Worm (Caenorhabditis elegans) whole organism, early embryonic: ENCODE measurements around the gene F12F6.1.

Experiments
- B0310.2 ChIP-seq: sonication (generic microtip); optimal IDR thresholded peaks from 2 replicates; lab custom pipeline; 2016; ENCODE audit warnings: mild to moderate bottlenecking, missing genetic modification characterization, missing compliant biosample characterization
- F13C5.2 ChIP-seq: sonication (generic microtip); optimal IDR thresholded peaks from 2 replicates; lab custom pipeline; 2017; ENCODE audit warnings: mild to moderate bottlenecking, missing genetic modification characterization, inconsistent platforms, missing compliant biosample characterization
- aly-1 ChIP-seq: sonication (generic microtip); optimal IDR thresholded peaks from 2 replicates; lab custom pipeline; 2016; ENCODE audit warnings: missing genetic modification characterization, missing compliant biosample characterization
- ama-1 ChIP-seq: fragments of 150-350 bp; optimal IDR thresholded peaks from 2 replicates; lab custom pipeline; 2014
- ceh-13 ChIP-seq: fragments of 200-800 bp; sonication (Bioruptor generic); optimal IDR thresholded peaks from 2 replicates; lab custom pipeline; 2018; ENCODE audit warnings: mild to moderate bottlenecking, missing genetic modification characterization, missing compliant biosample characterization
- ceh-36 ChIP-seq: sonication (generic microtip); optimal IDR thresholded peaks from 2 replicates; lab custom pipeline; 2016; ENCODE audit warnings: missing genetic modification characterization, inconsistent platforms, missing compliant biosample characterization
- ets-7 ChIP-seq: sonication (generic microtip); optimal IDR thresholded peaks from 2 replicates; lab custom pipeline; 2016; ENCODE audit warnings: missing genotype, missing genetic modification characterization, missing compliant biosample characterization
- flt-1 ChIP-seq: fragments of 200-800 bp; sonication (Bioruptor generic); IDR thresholded peaks from 2 replicates; pipeline ENCODE4 v1.3.6; 2022; ENCODE audit warnings: missing genetic modification characterization, missing compliant biosample characterization
- hmbx-1 ChIP-seq: sonication (generic microtip); optimal IDR thresholded peaks from 2 replicates; lab custom pipeline; 2016; ENCODE audit warnings: mild to moderate bottlenecking, missing genetic modification characterization, missing compliant biosample characterization
- hmg-4 ChIP-seq: fragments of 200-800 bp; sonication (Bioruptor generic); optimal IDR thresholded peaks from 2 replicates; lab custom pipeline; 2018; ENCODE audit warnings: mild to moderate bottlenecking, missing genetic modification characterization, missing compliant biosample characterization
- hnd-1 ChIP-seq: sonication (generic microtip); optimal IDR thresholded peaks from 2 replicates; lab custom pipeline; 2016; ENCODE audit warnings: missing genetic modification characterization, missing compliant biosample characterization
- pes-1 ChIP-seq: fragments of 200-800 bp; sonication (Bioruptor generic); IDR thresholded peaks from 2 replicates; pipeline ENCODE4 v1.3.6; 2022; ENCODE audit warnings: missing genetic modification reagents, missing genetic modification characterization, missing compliant biosample characterization
- scrt-1 ChIP-seq: fragments of 200-800 bp; sonication (Bioruptor generic); IDR thresholded peaks from 2 replicates; pipeline ENCODE4 v1.3.6; 2022; ENCODE audit warnings: missing genetic modification characterization, missing compliant biosample characterization
- sea-1 ChIP-seq: fragments of 200-800 bp; sonication (Bioruptor generic); conservative IDR thresholded peaks from 2 replicates; pipeline ENCODE4 v1.3.6; 2022; ENCODE audit warnings: missing genetic modification characterization, missing compliant biosample characterization
- tbx-11 ChIP-seq: fragments of 200-800 bp; sonication (Bioruptor generic); IDR thresholded peaks from 2 replicates; pipeline ENCODE4 v1.3.6; 2022; ENCODE audit warnings: missing genetic modification characterization, missing compliant biosample characterization
- tbx-37 ChIP-seq: fragments of 200-800 bp; sonication (Bioruptor generic); conservative IDR thresholded peaks from 2 replicates; pipeline ENCODE4 v1.3.6; 2022; ENCODE audit warnings: missing genetic modification reagents, missing genetic modification characterization, missing compliant biosample characterization
- tra-4 ChIP-seq: sonication (generic microtip); optimal IDR thresholded peaks from 2 replicates; lab custom pipeline; 2017; ENCODE audit warnings: missing genetic modification characterization, missing compliant biosample characterization

Gene F12F6.1

DNA sequence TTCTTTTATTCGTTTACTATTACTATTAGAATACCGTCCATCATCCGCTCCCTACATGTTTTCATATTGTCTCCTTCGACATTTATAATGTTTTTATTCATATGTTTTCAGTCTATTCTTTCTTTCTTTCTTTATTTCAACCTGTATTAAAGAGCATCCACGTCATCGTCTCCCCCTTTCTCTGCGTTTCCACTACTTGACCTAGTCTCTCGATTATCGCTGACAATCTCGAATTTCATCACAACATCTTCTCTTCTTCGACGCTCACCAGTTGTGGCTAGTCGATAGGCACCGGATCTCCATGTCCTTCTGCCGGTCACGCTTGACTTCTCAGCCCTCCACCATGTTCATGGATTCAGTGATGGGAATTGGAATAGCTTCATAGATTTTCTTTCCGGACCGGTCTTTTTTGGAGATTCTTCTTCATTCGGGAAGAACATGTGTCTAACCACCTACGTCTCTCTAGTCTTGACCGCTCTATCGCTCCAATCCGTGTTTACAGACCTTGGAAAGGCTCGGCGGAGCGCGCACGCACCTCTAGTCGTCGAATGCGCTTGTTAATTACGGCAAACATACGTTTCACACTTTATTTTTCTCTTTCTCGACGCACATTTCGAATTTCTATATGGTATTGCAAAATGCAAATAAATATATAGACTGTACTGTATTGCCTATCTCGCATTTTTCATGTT is 15.4 kb upstream of the F12F6.1 start:
- no peak for TF ChIP-seq ama-1 (lab: Kevin White, UChicago)
- TF ChIP-seq B0310.2 (tag; lab: Kevin White, UChicago), result no peak
- no peak for TF ChIP-seq flt-1 (GFP tag; lab: Robert Waterston, UW)
- no peak for TF ChIP-seq tra-4
- TF ChIP-seq tbx-37 (GFP tag; lab: Robert Waterston, UW), result no peak
- TF ChIP-seq pes-1, result no peak
- TF ChIP-seq hmg-4, result no peak
- no peak for TF ChIP-seq scrt-1 (GFP tag; lab: Robert Waterston, UW)
- TF ChIP-seq F13C5.2 (tag; lab: Kevin White, UChicago), result no peak
- no peak for TF ChIP-seq tbx-11 (GFP tag; lab: Robert Waterston, UW)
- TF ChIP-seq hmbx-1 (tag; lab: Kevin White, UChicago), result no peak
- TF ChIP-seq ceh-13 (GFP tag; lab: Kevin White, UChicago), result no peak
- no peak for TF ChIP-seq ceh-36 (tag; lab: Kevin White, UChicago)
- TF ChIP-seq hnd-1, result no peak
- TF ChIP-seq aly-1 (tag; lab: Kevin White, UChicago), result no peak
- TF ChIP-seq ets-7 (tag; lab: Kevin White, UChicago), result no peak
- no peak for TF ChIP-seq sea-1 (GFP tag; lab: Robert Waterston, UW)

DNA sequence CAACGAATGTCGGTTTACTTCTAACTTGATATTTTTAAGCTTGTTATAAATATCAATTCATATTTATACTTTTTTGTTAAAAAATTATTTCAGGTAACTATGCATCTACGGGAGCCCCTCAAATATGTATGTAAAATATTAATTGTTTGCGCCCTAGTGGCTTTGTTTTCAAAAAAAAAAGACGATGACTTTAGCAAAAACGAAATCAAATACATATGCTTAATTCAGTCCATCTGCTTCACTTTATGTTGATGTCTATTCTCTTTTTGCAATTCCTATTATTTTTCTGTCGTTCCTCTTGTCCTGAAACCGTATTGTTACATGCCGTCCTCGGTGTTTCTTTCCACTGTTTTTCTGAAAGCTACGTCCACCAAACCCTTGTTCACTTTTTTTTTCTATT is 14.0 kb upstream of the F12F6.1 start:
- TF ChIP-seq ceh-13 (GFP tag; lab: Kevin White, UChicago) (no peak), tbx-11 (GFP tag; lab: Robert Waterston, UW) (no peak), tbx-37 (GFP tag; lab: Robert Waterston, UW) (no peak), hmbx-1 (tag; lab: Kevin White, UChicago) (no peak), hnd-1 (no peak), ama-1 (lab: Kevin White, UChicago) (no peak), flt-1 (GFP tag; lab: Robert Waterston, UW) (no peak), aly-1 (tag; lab: Kevin White, UChicago) (no peak), tra-4 (no peak), scrt-1 (GFP tag; lab: Robert Waterston, UW) (no peak), sea-1 (GFP tag; lab: Robert Waterston, UW) (no peak), ets-7 (tag; lab: Kevin White, UChicago) (no peak), hmg-4 (no peak), pes-1 (no peak), F13C5.2 (tag; lab: Kevin White, UChicago) (no peak), B0310.2 (tag; lab: Kevin White, UChicago) (no peak), ceh-36 (tag; lab: Kevin White, UChicago) (no peak)

DNA sequence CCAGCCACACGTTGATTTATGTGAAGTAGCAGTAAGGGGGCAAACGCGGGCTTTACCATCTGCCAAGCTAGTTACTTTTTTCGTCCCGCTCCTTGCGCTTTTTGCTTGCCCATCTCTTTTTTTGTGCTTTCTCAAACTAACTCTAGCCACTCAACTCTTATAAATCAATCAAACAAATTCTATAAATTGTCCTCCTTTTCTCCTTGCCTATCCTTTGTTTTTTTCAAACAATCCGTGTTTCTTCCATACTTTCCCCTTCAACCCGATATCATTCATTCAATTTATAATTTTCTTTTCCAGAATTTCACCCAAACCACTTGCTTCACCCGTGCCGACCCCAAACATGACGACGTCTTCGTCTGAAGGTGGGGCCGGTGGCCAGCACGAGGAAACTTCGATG is 13.6 kb upstream of the F12F6.1 start, which contains the start of gene srgp-1:
Gene srgp-1 (plus strand): TSS at position 301 of the 400 bp plus-strand sequence.
- TF ChIP-seq tbx-11 (GFP tag; lab: Robert Waterston, UW) (no peak), B0310.2 (tag; lab: Kevin White, UChicago) (no peak), aly-1 (tag; lab: Kevin White, UChicago) (no peak), ceh-36 (tag; lab: Kevin White, UChicago) (no peak), pes-1 (no peak), ceh-13 (GFP tag; lab: Kevin White, UChicago) (no peak), tbx-37 (GFP tag; lab: Robert Waterston, UW) (no peak), scrt-1 (GFP tag; lab: Robert Waterston, UW) (no peak), ets-7 (tag; lab: Kevin White, UChicago) (no peak), hmbx-1 (tag; lab: Kevin White, UChicago) (no peak), tra-4 (no peak), hmg-4 (no peak), ama-1 (lab: Kevin White, UChicago) (no peak), F13C5.2 (tag; lab: Kevin White, UChicago) (no peak), flt-1 (GFP tag; lab: Robert Waterston, UW) (no peak), hnd-1 (no peak), sea-1 (GFP tag; lab: Robert Waterston, UW) (no peak)

DNA sequence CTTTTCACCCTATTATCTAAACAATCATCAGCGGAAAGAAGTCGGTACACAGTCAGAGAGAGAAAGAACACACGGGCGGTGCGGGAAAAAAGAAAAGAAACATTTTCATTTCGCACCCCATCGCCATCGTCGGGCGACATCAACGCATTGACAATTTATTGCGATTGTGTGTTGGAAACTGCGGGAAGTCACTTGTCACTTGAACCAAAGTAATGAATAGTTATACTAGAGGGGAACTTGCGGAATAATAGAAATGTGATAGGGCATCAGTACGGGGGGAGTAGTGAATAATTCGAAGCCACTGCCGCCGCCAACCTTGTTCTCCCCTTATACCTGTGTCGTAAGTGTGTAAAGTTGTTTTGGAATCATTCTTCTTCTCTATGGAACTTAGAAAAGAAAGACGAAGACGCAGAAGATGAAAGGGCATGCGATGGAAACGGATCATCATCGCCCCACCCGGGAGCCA is 12.3 kb upstream of the F12F6.1 start:
- no peak for TF ChIP-seq ceh-13 (GFP tag; lab: Kevin White, UChicago)
- no peak for TF ChIP-seq ama-1 (lab: Kevin White, UChicago)
- no peak for TF ChIP-seq F13C5.2 (tag; lab: Kevin White, UChicago)
- TF ChIP-seq hmbx-1 (tag; lab: Kevin White, UChicago), result no peak
- no peak for TF ChIP-seq flt-1 (GFP tag; lab: Robert Waterston, UW)
- no peak for TF ChIP-seq ceh-36 (tag; lab: Kevin White, UChicago)
- TF ChIP-seq hmg-4, result no peak
- TF ChIP-seq hnd-1, result no peak
- no peak for TF ChIP-seq tra-4
- no peak for TF ChIP-seq B0310.2 (tag; lab: Kevin White, UChicago)
- TF ChIP-seq pes-1, result no peak
- TF ChIP-seq ets-7 (tag; lab: Kevin White, UChicago), result no peak

DNA sequence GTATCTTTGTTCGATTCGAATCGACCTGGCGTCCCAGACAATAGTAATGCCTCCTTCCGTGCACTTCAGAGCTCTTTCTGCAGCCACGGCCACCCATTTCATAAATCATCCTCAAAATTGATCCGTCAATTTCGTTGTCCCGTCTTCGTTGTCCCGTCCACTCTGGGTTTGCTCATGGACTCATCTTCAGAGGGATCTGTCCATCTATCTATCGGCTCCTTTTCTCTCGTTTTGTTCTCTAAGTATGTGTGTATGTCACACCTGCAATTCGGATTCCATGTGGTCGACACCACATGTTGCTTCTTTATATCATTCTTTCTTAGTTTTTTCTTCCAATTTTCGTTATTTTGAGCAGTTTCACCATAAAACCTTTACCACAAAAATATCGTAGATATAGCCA is 11.2 kb upstream of the F12F6.1 start:
- TF ChIP-seq ceh-36 (tag; lab: Kevin White, UChicago), result no peak
- no peak for TF ChIP-seq flt-1 (GFP tag; lab: Robert Waterston, UW)
- TF ChIP-seq hmg-4, result no peak
- TF ChIP-seq pes-1, result no peak
- TF ChIP-seq ceh-13 (GFP tag; lab: Kevin White, UChicago), result no peak
- TF ChIP-seq B0310.2 (tag; lab: Kevin White, UChicago), result no peak
- no peak for TF ChIP-seq tra-4
- TF ChIP-seq tbx-37 (GFP tag; lab: Robert Waterston, UW), result no peak

DNA sequence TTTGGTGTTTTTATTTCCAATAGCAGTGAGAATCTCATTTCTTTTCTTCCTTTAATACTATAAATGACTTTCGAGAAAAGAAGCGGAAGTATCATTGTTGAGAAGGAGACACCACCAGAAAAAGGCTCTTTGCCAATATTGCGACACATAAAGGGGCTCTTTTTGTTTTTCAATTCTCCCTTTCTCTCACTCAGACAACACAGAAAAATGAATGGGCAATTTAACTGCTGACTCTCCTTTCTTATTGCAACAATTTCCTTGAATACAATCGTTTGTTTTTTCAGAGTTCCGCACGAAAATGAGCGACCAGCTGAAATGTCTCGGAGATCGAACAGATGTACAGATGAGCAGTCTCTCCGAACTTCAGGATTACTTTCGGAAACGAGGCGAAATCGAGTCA is 9.4 kb upstream of the F12F6.1 start:
- no peak for TF ChIP-seq ama-1 (lab: Kevin White, UChicago)
- TF ChIP-seq B0310.2 (tag; lab: Kevin White, UChicago), result no peak
- no peak for TF ChIP-seq ceh-36 (tag; lab: Kevin White, UChicago)
- no peak for TF ChIP-seq ets-7 (tag; lab: Kevin White, UChicago)
- TF ChIP-seq tbx-37 (GFP tag; lab: Robert Waterston, UW), result no peak
- TF ChIP-seq hmbx-1 (tag; lab: Kevin White, UChicago), result no peak

DNA sequence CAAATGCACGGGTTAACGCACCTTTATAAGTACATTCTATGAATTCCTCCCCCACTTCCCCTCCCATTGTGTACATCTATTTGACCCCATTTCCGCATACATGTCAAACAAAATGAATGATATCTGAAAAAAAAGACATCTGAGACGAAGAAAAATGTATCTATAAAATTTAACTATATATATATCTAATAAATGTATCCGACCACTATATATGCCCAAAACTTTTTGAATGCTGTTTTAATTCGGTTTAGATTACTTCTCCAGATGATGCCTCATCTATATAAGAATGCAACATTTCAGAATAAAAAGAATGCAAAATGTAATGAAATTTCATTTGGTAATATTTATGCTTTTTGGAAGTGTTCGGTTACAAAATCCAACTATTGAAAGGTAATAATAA is 5.3 kb upstream of the F12F6.1 start, which contains the start of gene rib-1:
Gene rib-1 (plus strand): TSS at position 301 of the 400 bp plus-strand sequence.
- TF ChIP-seq hmbx-1 (tag; lab: Kevin White, UChicago) (no peak), ama-1 (lab: Kevin White, UChicago) (no peak), tbx-37 (GFP tag; lab: Robert Waterston, UW) (no peak), aly-1 (tag; lab: Kevin White, UChicago) (no peak), pes-1 (no peak), sea-1 (GFP tag; lab: Robert Waterston, UW) (no peak), B0310.2 (tag; lab: Kevin White, UChicago) (no peak), hnd-1 (no peak), ets-7 (tag; lab: Kevin White, UChicago) (no peak)
